Fruit fly (Drosophila melanogaster) whole organism, prepupa: ENCODE results near the gene Nak.

Experiments
- Blimp-1 ChIP-seq: fragments of 200-800 bp; sonication (Bioruptor generic); optimal IDR thresholded peaks from 3 replicates; lab custom pipeline; 2017; ENCODE audit warnings: missing biosample characterization, missing genetic modification characterization, mild to moderate bottlenecking, moderate library complexity, missing genetic modification reagents
- CG32006 ChIP-seq: fragments of 200-800 bp; sonication (Bioruptor generic); optimal IDR thresholded peaks from 3 replicates; lab custom pipeline; 2017; ENCODE audit warnings: missing biosample characterization, mild to moderate bottlenecking, missing genetic modification characterization
- CG3919 ChIP-seq: fragments of 200-800 bp; sonication (Bioruptor generic); optimal IDR thresholded peaks from 3 replicates; lab custom pipeline; 2016; ENCODE audit warnings: missing biosample characterization, missing genetic modification characterization
- CG6854 ChIP-seq: fragments of 200-800 bp; sonication (Bioruptor generic); optimal IDR thresholded peaks from 2 replicates; lab custom pipeline; 2017; ENCODE audit warnings: missing biosample characterization, mild to moderate bottlenecking, missing genetic modification characterization
- CG8319 ChIP-seq: fragments of 200-800 bp; sonication (Bioruptor generic); optimal IDR thresholded peaks from 3 replicates; lab custom pipeline; 2016; ENCODE audit warnings: missing biosample characterization, missing genetic modification characterization
- Eip93F ChIP-seq: fragments of 200-800 bp; sonication (Bioruptor generic); optimal IDR thresholded peaks from 2 replicates; lab custom pipeline; 2016; ENCODE audit warnings: missing biosample characterization, mild to moderate bottlenecking, missing genetic modification characterization
- Sox102F ChIP-seq: fragments of 200-800 bp; sonication (Bioruptor generic); optimal IDR thresholded peaks from 2 replicates; lab custom pipeline; 2016; ENCODE audit warnings: missing biosample characterization, mild to moderate bottlenecking, missing genetic modification characterization
- dsx ChIP-seq: fragments of 200-800 bp; optimal IDR thresholded peaks from 3 replicates; lab custom pipeline; 2019; ENCODE audit warnings: missing biosample characterization, mild to moderate bottlenecking, missing genetic modification characterization, moderate library complexity; ENCODE audit not compliant: poor library complexity, severe bottlenecking
- net ChIP-seq: fragments of 200-800 bp; sonication (Bioruptor generic); optimal IDR thresholded peaks from 3 replicates; lab custom pipeline; 2016; ENCODE audit warnings: missing biosample characterization, missing genetic modification characterization
- vri ChIP-seq: fragments of 200-800 bp; sonication (Bioruptor generic); optimal IDR thresholded peaks from 3 replicates; lab custom pipeline; 2016; ENCODE audit warnings: missing biosample characterization, mild to moderate bottlenecking, missing genetic modification characterization

- no peak for TF ChIP-seq vri (GFP tag; lab: Kevin White, UChicago)
- TF ChIP-seq Sox102F (GFP tag; lab: Kevin White, UChicago), result no peak
- no peak for TF ChIP-seq CG3919
- no peak for TF ChIP-seq dsx
- no peak for TF ChIP-seq Eip93F
- no peak for TF ChIP-seq CG32006 (GFP tag; lab: Kevin White, UChicago)
- no peak for TF ChIP-seq net (GFP tag; lab: Kevin White, UChicago)
- TF ChIP-seq CG8319 (GFP tag; lab: Kevin White, UChicago), result no peak
- TF ChIP-seq CG6854 (GFP tag; lab: Kevin White, UChicago), result no peak
- no peak for TF ChIP-seq Blimp-1 (GFP tag; lab: Kevin White, UChicago)
Observed at dm6 chr2L:19015628-19016027, 47.1 kb upstream of the Nak start.
